Worm (Caenorhabditis elegans) whole organism, L4/young adult: ENCODE measurements around the gene srbc-40.

Experiments used
- W03F9.2 ChIP-seq: fragments of 150-350 bp; optimal IDR thresholded peaks from 2 replicates; lab custom pipeline; 2014; ENCODE audit warnings: missing biosample characterization, missing genetic modification characterization
- dao-5 ChIP-seq: sonication (generic microtip); optimal IDR thresholded peaks from 2 replicates; lab custom pipeline; 2016; ENCODE audit warnings: missing genotype, missing genetic modification characterization, moderate library complexity, missing compliant biosample characterization
- him-1 ChIP-seq: sonication (generic microtip); optimal IDR thresholded peaks from 2 replicates; lab custom pipeline; 2016; ENCODE audit warnings: missing genotype, missing genetic modification reagents, missing genetic modification characterization, missing compliant biosample characterization

DNA sequence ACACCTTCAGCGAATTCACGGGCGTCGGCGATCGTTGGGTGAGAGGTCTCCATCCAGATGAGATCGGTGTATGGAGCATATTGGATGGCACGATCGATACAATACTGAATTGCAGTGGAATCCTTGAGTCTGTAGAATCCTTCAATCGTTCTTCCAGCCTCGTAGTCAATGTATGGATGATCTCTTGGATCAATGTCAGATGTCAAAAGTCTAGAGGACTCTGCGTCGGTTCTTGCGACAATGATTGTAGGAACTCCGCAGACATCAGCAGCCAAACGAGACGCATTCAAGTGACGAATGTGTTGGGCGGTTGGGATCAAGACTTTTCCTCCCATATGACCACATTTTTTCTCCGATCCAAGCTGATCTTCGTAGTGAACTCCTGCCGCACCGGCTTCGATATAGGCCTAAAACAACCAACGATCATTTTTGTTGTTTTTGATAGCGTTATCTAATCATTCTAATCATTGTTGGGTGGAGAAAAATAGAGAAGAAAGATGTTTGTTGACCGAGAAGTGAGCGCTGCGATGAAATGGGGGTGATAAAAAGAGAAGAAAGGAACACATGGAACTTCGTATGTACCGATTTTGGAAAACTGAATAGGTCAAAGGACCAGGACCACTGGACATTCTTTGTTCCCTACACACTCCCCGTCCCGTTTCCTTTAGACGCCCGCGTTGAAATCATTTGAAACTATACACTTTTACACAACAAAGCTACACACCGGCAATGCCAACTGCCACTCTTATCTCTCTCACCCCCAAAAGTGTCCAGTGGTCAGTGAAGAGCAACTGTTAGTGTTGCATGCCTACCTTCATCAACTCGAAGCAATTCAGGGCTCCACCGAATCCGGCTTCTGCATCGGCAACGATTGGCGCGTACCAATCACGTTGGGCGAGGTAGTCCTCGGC lies 7.2 kb upstream of the srbc-40 start:
- TF ChIP-seq him-1 (tag; lab: Kevin White, UChicago) (no peak), W03F9.2 (tag; lab: Kevin White, UChicago) (no peak), dao-5 (no peak)
